In genomic region chrII:2962531-2963164, ce11 we compare ENCODE assay signal across 7 worm cellular contexts.
TF ChIP-seq lines count a peak whose summit lies in the region.

No protein-coding gene starts in this region.

TF ChIP-seq in whole organism, L1 larva, 84 proteins besides CTCF, POLR2A, EP300 and RAD21 (continues in another document):
- no peak for TF ChIP-seq tlp-1 (tag; optimal IDR thresholded peaks at IDR 0.05; lab: Kevin White, UChicago)
- no peak for TF ChIP-seq grh-1 (GFP tag; IDR thresholded peaks at IDR 0.05; lab: Robert Waterston, UW)
- no peak for TF ChIP-seq aly-2 (tag; optimal IDR thresholded peaks at IDR 0.05; lab: Kevin White, UChicago)
- TF ChIP-seq tbx-2 (tag; optimal IDR thresholded peaks at IDR 0.05; lab: Kevin White, UChicago) = peak; percentile 38
- no peak for TF ChIP-seq dsc-1 (tag; optimal IDR thresholded peaks at IDR 0.05; lab: Kevin White, UChicago)
- no peak for TF ChIP-seq sup-37 (GFP tag; optimal IDR thresholded peaks at IDR 0.05; lab: Kevin White, UChicago)
- TF ChIP-seq nhr-20 (tag; optimal IDR thresholded peaks at IDR 0.05; lab: Kevin White, UChicago) = peak; percentile 71
- TF ChIP-seq mep-1 (tag; optimal IDR thresholded peaks at IDR 0.05; lab: Kevin White, UChicago) = no peak
- no peak for TF ChIP-seq pqm-1 (tag; optimal IDR thresholded peaks at IDR 0.05; lab: Kevin White, UChicago)
- TF ChIP-seq sox-4 (tag; optimal IDR thresholded peaks at IDR 0.05; lab: Kevin White, UChicago) = no peak
- TF ChIP-seq lin-39 (tag; optimal IDR thresholded peaks at IDR 0.05; lab: Kevin White, UChicago) = no peak
- TF ChIP-seq lin-14 (GFP tag; optimal IDR thresholded peaks at IDR 0.05; lab: Kevin White, UChicago) = peak; percentile 93
- TF ChIP-seq ceh-88 (GFP tag; IDR thresholded peaks at IDR 0.05; lab: Robert Waterston, UW) = no peak
- TF ChIP-seq unc-98 (GFP tag; IDR thresholded peaks at IDR 0.05; lab: Robert Waterston, UW) = no peak

TF ChIP-seq in whole organism, L2 larva, 48 proteins besides CTCF, POLR2A, EP300 and RAD21 (continues in another document):
- no peak for TF ChIP-seq nhr-12 (tag; optimal IDR thresholded peaks at IDR 0.05; lab: Kevin White, UChicago)
- peak; percentile 97 to 98 for TF ChIP-seq mdl-1 (tag; optimal IDR thresholded peaks at IDR 0.05; lab: Kevin White, UChicago)
- no peak for TF ChIP-seq nhr-129 (tag; optimal IDR thresholded peaks at IDR 0.05; lab: Kevin White, UChicago)
- TF ChIP-seq sma-9 (GFP tag; optimal IDR thresholded peaks at IDR 0.05; lab: Kevin White, UChicago) = peak; percentile 79
- no peak for TF ChIP-seq sma-9 (tag; optimal IDR thresholded peaks at IDR 0.05; lab: Kevin White, UChicago)
- peak; percentile 46 for TF ChIP-seq Y55F3AM.14 (GFP tag; optimal IDR thresholded peaks at IDR 0.05; lab: Kevin White, UChicago)
- peak; percentile 41 for TF ChIP-seq C34F6.9 (tag; optimal IDR thresholded peaks at IDR 0.05; lab: Kevin White, UChicago)
- TF ChIP-seq blmp-1 (tag; optimal IDR thresholded peaks at IDR 0.05; lab: Kevin White, UChicago; ENCODE audit: insufficient read depth) = no peak
- TF ChIP-seq crh-2 (tag; optimal IDR thresholded peaks at IDR 0.05; lab: Kevin White, UChicago) = peak; percentile 40
- no peak for TF ChIP-seq ama-1 (optimal IDR thresholded peaks at IDR 0.05; lab: Kevin White, UChicago)
- TF ChIP-seq zag-1 (tag; optimal IDR thresholded peaks at IDR 0.05; lab: Kevin White, UChicago) = peak; percentile 81
- TF ChIP-seq nhr-25 (tag; optimal IDR thresholded peaks at IDR 0.05; lab: Kevin White, UChicago) = no peak
- no peak for TF ChIP-seq unc-62 (GFP tag; optimal IDR thresholded peaks at IDR 0.05; lab: Kevin White, UChicago)

TF ChIP-seq in whole organism, L3 larva, 47 proteins besides CTCF, POLR2A, EP300 and RAD21:
- TF ChIP-seq lin-15B (tag; optimal IDR thresholded peaks at IDR 0.05; lab: Kevin White, UChicago) (peak; percentile 21), nhr-67 (tag; optimal IDR thresholded peaks at IDR 0.05; lab: Kevin White, UChicago) (no peak), egl-5 (tag; optimal IDR thresholded peaks at IDR 0.05; lab: Kevin White, UChicago) (no peak), fkh-10 (GFP tag; optimal IDR thresholded peaks at IDR 0.05; lab: Kevin White, UChicago) (peak; percentile 77), lin-39 (tag; optimal IDR thresholded peaks at IDR 0.05; lab: Kevin White, UChicago) (peak; percentile 62), hmg-11 (tag; optimal IDR thresholded peaks at IDR 0.05; lab: Kevin White, UChicago) (peak; percentile 66), pqm-1 (tag; optimal IDR thresholded peaks at IDR 0.05; lab: Kevin White, UChicago) (no peak), nfya-1 (tag; optimal IDR thresholded peaks at IDR 0.05; lab: Kevin White, UChicago; ENCODE audit: insufficient read depth) (no peak), snpc-4 (tag; optimal IDR thresholded peaks at IDR 0.05; lab: Kevin White, UChicago) (no peak), mdl-1 (tag; optimal IDR thresholded peaks at IDR 0.05; lab: Kevin White, UChicago) (peak; percentile 91), skn-1 (tag; optimal IDR thresholded peaks at IDR 0.05; lab: Kevin White, UChicago) (peak; percentile 47), zag-1 (tag; optimal IDR thresholded peaks at IDR 0.05; lab: Kevin White, UChicago) (no peak)

TF ChIP-seq in whole organism, L4 larva, 104 proteins besides CTCF, POLR2A, EP300 and RAD21 (continues in another document):
- TF ChIP-seq pqm-1 (tag; optimal IDR thresholded peaks at IDR 0.05; lab: Kevin White, UChicago) (no peak), hlh-30 (tag; optimal IDR thresholded peaks at IDR 0.05; lab: Kevin White, UChicago; ENCODE audit: insufficient read depth) (peak; percentile 72), lir-3 (tag; optimal IDR thresholded peaks at IDR 0.05; lab: Kevin White, UChicago) (no peak), nhr-76 (tag; optimal IDR thresholded peaks at IDR 0.05; lab: Kevin White, UChicago) (no peak), arid-1 (GFP tag; conservative IDR thresholded peaks at IDR 0.05; lab: Robert Waterston, UW) (no peak), aha-1 (tag; lab: Kevin White, UChicago) (peak; percentile 93), madf-5 (GFP tag; IDR thresholded peaks at IDR 0.05; lab: Robert Waterston, UW) (no peak), lin-38 (GFP tag; IDR thresholded peaks at IDR 0.05; lab: Robert Waterston, UW) (no peak), hlh-11 (tag; optimal IDR thresholded peaks at IDR 0.05; lab: Kevin White, UChicago) (peak; percentile 18), lsy-2 (tag; optimal IDR thresholded peaks at IDR 0.05; lab: Kevin White, UChicago) (peak in 1 of 2 experiments; percentile 23), pha-4 (GFP tag; IDR thresholded peaks at IDR 0.05; lab: Robert Waterston, UW) (no peak), pha-4 (tag; optimal IDR thresholded peaks at IDR 0.05; lab: Kevin White, UChicago) (no peak), F37D6.2 (tag; optimal IDR thresholded peaks at IDR 0.05; lab: Kevin White, UChicago) (peak; percentile 23), mdl-1 (tag; optimal IDR thresholded peaks at IDR 0.05; lab: Kevin White, UChicago) (peak; percentile 71 to 95), snpc-1.2 (GFP tag; IDR thresholded peaks at IDR 0.05; lab: Robert Waterston, UW) (no peak)

TF ChIP-seq in whole organism, late embryonic, 69 proteins besides CTCF, POLR2A, EP300 and RAD21:
- TF ChIP-seq pag-3 (tag; optimal IDR thresholded peaks at IDR 0.05; lab: Kevin White, UChicago; ENCODE audit: borderline replicate concordance) (no peak), hlh-30 (tag; optimal IDR thresholded peaks at IDR 0.05; lab: Kevin White, UChicago; ENCODE audit: insufficient read depth) (peak; percentile 69), unc-42 (tag; optimal IDR thresholded peaks at IDR 0.05; lab: Kevin White, UChicago) (peak; percentile 64), sdc-2 (tag; optimal IDR thresholded peaks at IDR 0.05; lab: Kevin White, UChicago) (no peak), ttx-3 (tag; optimal IDR thresholded peaks at IDR 0.05; lab: Kevin White, UChicago) (no peak), lin-11 (tag; optimal IDR thresholded peaks at IDR 0.05; lab: Kevin White, UChicago) (no peak)

TF ChIP-seq in whole organism, mixed stage, embryonic, 35 proteins besides CTCF, POLR2A, EP300 and RAD21:
- TF ChIP-seq mab-5 (tag; optimal IDR thresholded peaks at IDR 0.05; lab: Kevin White, UChicago) (no peak), nhr-2 (tag; optimal IDR thresholded peaks at IDR 0.05; lab: Kevin White, UChicago) (no peak), zip-8 (tag; optimal IDR thresholded peaks at IDR 0.05; lab: Kevin White, UChicago) (peak; percentile 77)

TF ChIP-seq in whole organism, young adult, 124 proteins besides CTCF, POLR2A, EP300 and RAD21:
- no peak for TF ChIP-seq B0035.1 (tag; optimal IDR thresholded peaks at IDR 0.05; lab: Kevin White, UChicago)
- TF ChIP-seq hlh-26 (GFP tag; conservative IDR thresholded peaks at IDR 0.05; lab: Robert Waterston, UW) = no peak
- no peak for TF ChIP-seq F57A8.1 (GFP tag; optimal IDR thresholded peaks at IDR 0.05; lab: Kevin White, UChicago)
- TF ChIP-seq hmg-20 (GFP tag; IDR thresholded peaks at IDR 0.05; lab: Robert Waterston, UW) = no peak
- TF ChIP-seq tbp1 (GFP tag; optimal IDR thresholded peaks at IDR 0.05; lab: Kevin White, UChicago) = no peak
- TF ChIP-seq ceh-91 (GFP tag; IDR thresholded peaks at IDR 0.05; lab: Robert Waterston, UW) = no peak
- no peak for TF ChIP-seq bed-1 (GFP tag; IDR thresholded peaks at IDR 0.05; lab: Robert Waterston, UW)
- TF ChIP-seq unc-130 (GFP tag; optimal IDR thresholded peaks at IDR 0.05; lab: Kevin White, UChicago) = no peak
- peak; percentile 40; the same call in 1 of the 2 replicates for TF ChIP-seq hmg-1.2 (GFP tag; IDR thresholded peaks at IDR 0.05; lab: Robert Waterston, UW)
- TF ChIP-seq mel-28 (tag; optimal IDR thresholded peaks at IDR 0.05; lab: Kevin White, UChicago; ENCODE audit: borderline replicate concordance) = no peak
- no peak for TF ChIP-seq F39B2.1 (GFP tag; IDR thresholded peaks at IDR 0.05; lab: Robert Waterston, UW)
- no peak for TF ChIP-seq Y79H2A.3 (GFP tag; conservative IDR thresholded peaks at IDR 0.05; lab: Robert Waterston, UW)
- no peak for TF ChIP-seq F22D6.2 (tag; optimal IDR thresholded peaks at IDR 0.05; lab: Kevin White, UChicago)
- TF ChIP-seq lin-54 (GFP tag; optimal IDR thresholded peaks at IDR 0.05; lab: Kevin White, UChicago) = no peak
- peak; percentile 76 for TF ChIP-seq zfh-2 (GFP tag; conservative IDR thresholded peaks at IDR 0.05; lab: Robert Waterston, UW)
- TF ChIP-seq K12H6.12 (tag; optimal IDR thresholded peaks at IDR 0.05; lab: Kevin White, UChicago) = no peak
- TF ChIP-seq mcd-1 (GFP tag; IDR thresholded peaks at IDR 0.05; lab: Robert Waterston, UW) = 0 out of 2 replicates have a peak, but pooled peaks have one; percentile 8
- TF ChIP-seq hsf-1 (GFP tag; IDR thresholded peaks at IDR 0.05; lab: Robert Waterston, UW) = no peak
- no peak for TF ChIP-seq ekl-4 (GFP tag; IDR thresholded peaks at IDR 0.05; lab: Robert Waterston, UW)
- TF ChIP-seq let-607 (tag; optimal IDR thresholded peaks at IDR 0.05; lab: Kevin White, UChicago) = no peak
- no peak for TF ChIP-seq ceh-40 (GFP tag; IDR thresholded peaks at IDR 0.05; lab: Robert Waterston, UW)
- no peak for TF ChIP-seq aptf-3 (GFP tag; IDR thresholded peaks at IDR 0.05; lab: Robert Waterston, UW)
- TF ChIP-seq lsy-27 (tag; optimal IDR thresholded peaks at IDR 0.05; lab: Kevin White, UChicago; ENCODE audit: borderline replicate concordance, insufficient read depth) = no peak
